Fruit fly (Drosophila melanogaster): ENCODE data around the gene CheB93b.

dm6 chr3R:21399642-21400041 is 9.3 kb upstream of the CheB93b start, which contains the start of gene Ugt49B2:
- TF ChIP-seq CG8478 (optimal IDR thresholded peaks at IDR 0.05) = no peak
- TF ChIP-seq CTCF (optimal IDR thresholded peaks at IDR 0.05) = no peak

Measured in S2 (cell line).